Fruit fly (Drosophila melanogaster): ENCODE measurements around the gene CG1113.

DNA sequence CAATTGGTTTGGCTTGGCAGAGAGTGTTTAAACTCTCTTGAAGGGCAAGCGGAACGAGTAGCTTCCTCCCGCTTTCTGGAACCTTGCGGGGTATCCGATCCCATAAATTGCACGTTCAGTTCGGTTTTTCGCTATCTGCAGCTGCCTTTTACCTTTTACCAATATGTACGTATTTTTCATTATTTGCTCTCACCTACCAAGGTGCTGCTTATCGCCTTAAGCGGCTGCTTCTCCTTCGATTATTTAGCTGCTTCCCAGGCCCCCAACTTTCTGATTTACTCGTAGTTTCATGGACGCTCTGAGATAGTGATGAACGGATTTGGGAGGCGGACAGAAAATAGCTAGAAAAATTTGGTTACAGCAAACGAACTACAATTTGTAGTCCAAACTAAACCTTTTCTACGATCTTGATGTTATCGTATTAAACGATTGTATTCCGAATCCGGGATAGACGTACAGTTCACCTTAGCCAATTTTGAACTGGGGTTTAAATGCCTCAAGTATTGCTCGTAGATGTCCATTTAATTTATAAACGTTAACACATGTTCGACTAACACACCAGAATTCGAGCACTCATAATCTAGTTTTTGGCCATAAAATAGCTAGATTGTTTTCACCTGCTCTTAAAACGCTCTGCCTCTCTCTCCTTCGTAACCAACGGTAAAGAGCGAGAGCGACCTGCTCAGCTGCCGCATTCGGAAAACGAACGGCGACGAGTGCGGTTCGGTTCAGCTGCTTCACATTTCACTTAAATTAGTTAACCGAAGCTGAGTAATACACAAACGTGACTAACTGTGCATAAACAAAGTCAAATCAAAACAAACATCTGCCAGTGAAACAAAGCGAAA is 11.5 kb downstream of the CG1113 start:
- TF ChIP-seq usp (GFP tag; optimal IDR thresholded peaks at IDR 0.05): no peak
- TF ChIP-seq psq (optimal IDR thresholded peaks at IDR 0.05): no peak

Data from whole organism.